Worm (Caenorhabditis elegans): Measurements from ENCODE around the gene aly-3.

ce11 chrIV:12089551-12089950 is 33.5 kb upstream of the aly-3 start, which contains the start of gene F11A10.6:
- no peak for TF ChIP-seq unc-62 (GFP tag; optimal IDR thresholded peaks at IDR 0.05)
- no peak for TF ChIP-seq ceh-82 (tag; optimal IDR thresholded peaks at IDR 0.05)
- TF ChIP-seq mab-5 (tag; optimal IDR thresholded peaks at IDR 0.05), result no peak
- TF ChIP-seq unc-39 (tag; optimal IDR thresholded peaks at IDR 0.05), result no peak
- TF ChIP-seq elt-3 (tag; optimal IDR thresholded peaks at IDR 0.05), result no peak
- TF ChIP-seq lsy-2 (tag; optimal IDR thresholded peaks at IDR 0.05), result no peak
- no peak for TF ChIP-seq lin-13 (GFP tag; optimal IDR thresholded peaks at IDR 0.05)

Data from whole organism, L2 larva.